Worm (Caenorhabditis elegans) whole organism, young adult: ENCODE results near the gene T26C5.5.

Experiments
- F52B5.7 ChIP-seq: sonication (generic microtip); optimal IDR thresholded peaks from 2 replicates; lab custom pipeline; 2016; ENCODE audit warnings: mild to moderate bottlenecking, missing genetic modification characterization, missing compliant biosample characterization
- F55B11.4 ChIP-seq: sonication (generic microtip); optimal IDR thresholded peaks from 2 replicates; lab custom pipeline; 2016; ENCODE audit warnings: missing compliant biosample characterization, missing genetic modification characterization, borderline replicate concordance; ENCODE audit not compliant: insufficient read depth
- F57A8.1 ChIP-seq: fragments of 200-800 bp; sonication (Bioruptor generic); optimal IDR thresholded peaks from 2 replicates; lab custom pipeline; 2018; ENCODE audit warnings: mild to moderate bottlenecking, missing genetic modification characterization, moderate library complexity, missing compliant biosample characterization
- F57C9.4 ChIP-seq: sonication (generic microtip); optimal IDR thresholded peaks from 2 replicates; lab custom pipeline; 2017; ENCODE audit warnings: mild to moderate bottlenecking, missing genetic modification characterization, missing compliant biosample characterization
- Y53G8AR.9 ChIP-seq: fragments of 200-800 bp; sonication (Bioruptor generic); conservative IDR thresholded peaks from 2 replicates; pipeline ENCODE4 v1.3.6; 2022; ENCODE audit warnings: missing genetic modification reagents, missing genetic modification characterization, missing compliant biosample characterization
- Y67H2A.10 ChIP-seq: fragments of 200-800 bp; sonication (Bioruptor generic); conservative IDR thresholded peaks from 2 replicates; pipeline ENCODE4 v1.3.6; 2022; ENCODE audit warnings: missing genetic modification reagents, missing genetic modification characterization, missing compliant biosample characterization
- Y95B8A.8 ChIP-seq: fragments of 200-800 bp; sonication (Bioruptor generic); IDR thresholded peaks from 2 replicates; pipeline ENCODE4 v1.3.6; 2022; ENCODE audit warnings: missing genetic modification reagents, missing genetic modification characterization, missing compliant biosample characterization
- ama-1 ChIP-seq, 3 experiments: fragments of 150-350 bp in 1 of 3; sonication (generic microtip) in 2 of 3; optimal IDR thresholded peaks; 2 replicates each; lab custom pipeline; 2014 to 2018; ENCODE audit warnings: missing biosample characterization in 2 of 3, missing genetic modification characterization in 2 of 3, missing genetic modification reagents in 2 of 3
- aptf-2 ChIP-seq: fragments of 200-800 bp; sonication (Bioruptor generic); conservative IDR thresholded peaks from 2 replicates; pipeline ENCODE4 v1.3.6; 2022; ENCODE audit warnings: missing genetic modification reagents, missing genetic modification characterization, missing compliant biosample characterization
- attf-5 ChIP-seq: fragments of 200-800 bp; sonication (Bioruptor generic); optimal IDR thresholded peaks from 2 replicates; lab custom pipeline; 2018; ENCODE audit warnings: mild to moderate bottlenecking, missing genetic modification characterization, missing compliant biosample characterization
- bed-1 ChIP-seq: fragments of 200-800 bp; sonication (Bioruptor generic); IDR thresholded peaks from 2 replicates; pipeline ENCODE4 v1.3.6; 2022; ENCODE audit warnings: missing genetic modification reagents, missing genetic modification characterization, missing compliant biosample characterization
- bed-2 ChIP-seq: fragments of 200-800 bp; sonication (Bioruptor generic); IDR thresholded peaks from 2 replicates; pipeline ENCODE4 v1.3.6; 2022; ENCODE audit warnings: missing genetic modification reagents, missing genetic modification characterization, missing compliant biosample characterization
- cebp-1 ChIP-seq, 2 experiments: fragments of 200-800 bp in 1 of 2; sonication (Bioruptor generic) in 1 of 2; sonication (generic microtip) in 1 of 2; IDR thresholded peaks in 1 of 2; optimal IDR thresholded peaks in 1 of 2; 2 replicates each; pipeline versions ENCODE4 v1.3.6 to Lab custom; 2017 to 2022; ENCODE audit warnings: missing compliant biosample characterization in 2 of 2, missing genetic modification characterization in 2 of 2, mild to moderate bottlenecking in 1 of 2, missing genetic modification reagents in 1 of 2, moderate library complexity in 1 of 2
- ceh-27 ChIP-seq: fragments of 200-800 bp; sonication (Bioruptor generic); optimal IDR thresholded peaks from 2 replicates; lab custom pipeline; 2018; ENCODE audit warnings: mild to moderate bottlenecking, missing genetic modification characterization, moderate library complexity, missing compliant biosample characterization
- ceh-40 ChIP-seq: fragments of 200-800 bp; sonication (Bioruptor generic); IDR thresholded peaks from 2 replicates; pipeline ENCODE4 v1.3.6; 2022; ENCODE audit warnings: missing genetic modification characterization, missing compliant biosample characterization
- chd-7 ChIP-seq: sonication (generic microtip); optimal IDR thresholded peaks from 2 replicates; lab custom pipeline; 2016; ENCODE audit warnings: mild to moderate bottlenecking, missing genetic modification characterization, moderate library complexity, missing compliant biosample characterization
- efl-1 ChIP-seq: fragments of 150-350 bp; optimal IDR thresholded peaks from 2 replicates; lab custom pipeline; 2014; ENCODE audit warnings: missing biosample characterization, missing genetic modification reagents, missing genetic modification characterization
- egl-18 ChIP-seq: fragments of 200-800 bp; sonication (Bioruptor generic); IDR thresholded peaks from 2 replicates; pipeline ENCODE4 v1.3.6; 2022; ENCODE audit warnings: missing genetic modification reagents, missing genetic modification characterization, missing compliant biosample characterization
- fkh-3 ChIP-seq: sonication (generic microtip); optimal IDR thresholded peaks from 2 replicates; lab custom pipeline; 2016; ENCODE audit warnings: mild to moderate bottlenecking, missing genetic modification characterization, missing compliant biosample characterization
- gei-17 ChIP-seq: fragments of 200-800 bp; sonication (Bioruptor generic); optimal IDR thresholded peaks from 2 replicates; lab custom pipeline; 2018; ENCODE audit warnings: mild to moderate bottlenecking, missing genetic modification characterization, missing compliant biosample characterization
- hlh-26 ChIP-seq: fragments of 200-800 bp; sonication (Bioruptor generic); conservative IDR thresholded peaks from 2 replicates; pipeline ENCODE4 v1.3.6; 2022; ENCODE audit warnings: missing genetic modification reagents, missing genetic modification characterization, missing compliant biosample characterization
- hmg-1.2 ChIP-seq: fragments of 200-800 bp; sonication (Bioruptor generic); IDR thresholded peaks from 2 replicates; pipeline ENCODE4 v1.3.6; 2022; ENCODE audit warnings: missing genetic modification reagents, missing genetic modification characterization, missing compliant biosample characterization
- hmg-20 ChIP-seq: fragments of 200-800 bp; sonication (Bioruptor generic); IDR thresholded peaks from 2 replicates; pipeline ENCODE4 v1.3.6; 2022; ENCODE audit warnings: missing genetic modification reagents, missing genetic modification characterization, missing compliant biosample characterization
- hrde-1 ChIP-seq: sonication (generic microtip); optimal IDR thresholded peaks from 2 replicates; lab custom pipeline; 2016; ENCODE audit warnings: missing genetic modification characterization, mild to moderate bottlenecking, missing compliant biosample characterization, moderate library complexity, missing genotype, missing genetic modification reagents, borderline replicate concordance
- lin-40 ChIP-seq: sonication (generic microtip); optimal IDR thresholded peaks from 2 replicates; lab custom pipeline; 2016; ENCODE audit warnings: missing genetic modification characterization, mild to moderate bottlenecking, missing compliant biosample characterization, missing genotype, missing genetic modification reagents
- lin-54 ChIP-seq: fragments of 200-800 bp; sonication (Bioruptor generic); optimal IDR thresholded peaks from 2 replicates; lab custom pipeline; 2018; ENCODE audit warnings: mild to moderate bottlenecking, missing genetic modification characterization, missing compliant biosample characterization
- lsl-1 ChIP-seq: fragments of 200-800 bp; sonication (Bioruptor generic); optimal IDR thresholded peaks from 2 replicates; lab custom pipeline; 2018; ENCODE audit warnings: mild to moderate bottlenecking, missing genetic modification characterization, moderate library complexity, missing compliant biosample characterization
- lsy-27 ChIP-seq: sonication (generic microtip); optimal IDR thresholded peaks from 2 replicates; lab custom pipeline; 2017; ENCODE audit warnings: missing genetic modification characterization, mild to moderate bottlenecking, missing compliant biosample characterization, antibody characterized with exemption, missing genotype, borderline replicate concordance; ENCODE audit not compliant: insufficient read depth
- madf-6 ChIP-seq: fragments of 200-800 bp; sonication (Bioruptor generic); IDR thresholded peaks from 2 replicates; pipeline ENCODE4 v1.3.6; 2022; ENCODE audit warnings: missing genetic modification reagents, missing genetic modification characterization, missing compliant biosample characterization
- nfya-1 ChIP-seq: sonication (generic microtip); optimal IDR thresholded peaks from 2 replicates; lab custom pipeline; 2017; ENCODE audit warnings: antibody characterized with exemption, missing compliant biosample characterization, missing genetic modification characterization, borderline replicate concordance; ENCODE audit not compliant: insufficient read depth
- nhr-90 ChIP-seq: sonication (generic microtip); optimal IDR thresholded peaks from 2 replicates; lab custom pipeline; 2016; ENCODE audit warnings: missing genotype, mild to moderate bottlenecking, missing genetic modification characterization, missing compliant biosample characterization
- repo-1 ChIP-seq: sonication (generic microtip); optimal IDR thresholded peaks from 2 replicates; lab custom pipeline; 2017; ENCODE audit warnings: mild to moderate bottlenecking, missing genetic modification characterization, missing compliant biosample characterization
- sea-2 ChIP-seq: fragments of 200-800 bp; sonication (Bioruptor generic); IDR thresholded peaks from 2 replicates; pipeline ENCODE4 v1.3.6; 2022; ENCODE audit warnings: missing genetic modification characterization, missing compliant biosample characterization
- zim-3 ChIP-seq: sonication (generic microtip); optimal IDR thresholded peaks from 2 replicates; lab custom pipeline; 2017; ENCODE audit warnings: mild to moderate bottlenecking, missing genetic modification characterization, moderate library complexity, missing compliant biosample characterization
- ztf-22 ChIP-seq: fragments of 200-800 bp; sonication (Bioruptor generic); optimal IDR thresholded peaks from 2 replicates; lab custom pipeline; 2018; ENCODE audit warnings: mild to moderate bottlenecking, missing genetic modification characterization, moderate library complexity, missing compliant biosample characterization
- ztf-3 ChIP-seq: fragments of 200-800 bp; sonication (Bioruptor generic); optimal IDR thresholded peaks from 2 replicates; lab custom pipeline; 2018; ENCODE audit warnings: mild to moderate bottlenecking, missing genetic modification characterization, missing compliant biosample characterization
- ztf-6 ChIP-seq: fragments of 200-800 bp; sonication (Bioruptor generic); IDR thresholded peaks from 2 replicates; pipeline ENCODE4 v1.3.6; 2022; ENCODE audit warnings: missing genetic modification reagents, missing genetic modification characterization, missing compliant biosample characterization

The T26C5.5 gene

ce11 chrII:9271285-9271684, 24.7 kb upstream of the T26C5.5 start:
- TF ChIP-seq hrde-1 (tag; lab: Kevin White, UChicago): no peak
- TF ChIP-seq sea-2: no peak
- TF ChIP-seq nfya-1 (tag; lab: Kevin White, UChicago): no peak
- no peak for TF ChIP-seq lin-40 (tag; lab: Kevin White, UChicago)
- TF ChIP-seq lsy-27 (tag; lab: Kevin White, UChicago): no peak
- TF ChIP-seq ztf-3 (GFP tag; lab: Kevin White, UChicago): no peak
- TF ChIP-seq hmg-20: no peak
- TF ChIP-seq F57A8.1 (GFP tag; lab: Kevin White, UChicago): no peak
- TF ChIP-seq hmg-1.2 (GFP tag; lab: Robert Waterston, UW): no peak
- TF ChIP-seq repo-1: no peak
- no peak for TF ChIP-seq F52B5.7 (tag; lab: Kevin White, UChicago)
- TF ChIP-seq gei-17 (GFP tag; lab: Kevin White, UChicago): no peak
- TF ChIP-seq bed-1 (GFP tag; lab: Robert Waterston, UW): no peak
- TF ChIP-seq attf-5: no peak
- TF ChIP-seq zim-3: no peak
- TF ChIP-seq cebp-1 (GFP tag; IDR thresholded peaks at IDR 0.05; lab: Robert Waterston, UW): no peak
- no peak for TF ChIP-seq cebp-1 (tag; optimal IDR thresholded peaks at IDR 0.05; lab: Kevin White, UChicago)
- TF ChIP-seq ceh-27 (GFP tag; lab: Kevin White, UChicago): no peak
- TF ChIP-seq, all 124 proteins: peak for 0

- TF ChIP-seq madf-6 (GFP tag; lab: Robert Waterston, UW): 0 out of 2 replicates have a peak, but pooled peaks have one; percentile 38
- TF ChIP-seq efl-1 (GFP tag; lab: Kevin White, UChicago): peak; percentile 61
- no peak for TF ChIP-seq hlh-26 (GFP tag; lab: Robert Waterston, UW)
- TF ChIP-seq, all 124 proteins: peak for 2
Measured at ce11 chrII:9269588-9269987, 23.0 kb upstream of the T26C5.5 start, which contains the start of gene C01G6.3. Gene C01G6.3 (plus strand): TSS chrII:9269888.

- TF ChIP-seq bed-2 (GFP tag; lab: Robert Waterston, UW): no peak
- no peak for TF ChIP-seq ceh-27 (GFP tag; lab: Kevin White, UChicago)
- TF ChIP-seq Y95B8A.8 (GFP tag; lab: Robert Waterston, UW): no peak
- TF ChIP-seq Y53G8AR.9 (GFP tag; lab: Robert Waterston, UW): no peak
- no peak for TF ChIP-seq F57C9.4 (tag; lab: Kevin White, UChicago)
- no peak for TF ChIP-seq ztf-6 (GFP tag; lab: Robert Waterston, UW)
- no peak for TF ChIP-seq egl-18
- no peak for TF ChIP-seq ztf-22 (GFP tag; lab: Kevin White, UChicago)
- no peak for TF ChIP-seq ceh-40
- no peak for TF ChIP-seq chd-7
- TF ChIP-seq fkh-3 (tag; lab: Kevin White, UChicago): no peak
- no peak for TF ChIP-seq nhr-90 (tag; lab: Kevin White, UChicago)
- no peak for TF ChIP-seq aptf-2 (GFP tag; lab: Robert Waterston, UW)
- TF ChIP-seq lsl-1: no peak
- no peak for TF ChIP-seq F55B11.4
- TF ChIP-seq Y67H2A.10: no peak
- no peak for TF ChIP-seq lin-54 (GFP tag; lab: Kevin White, UChicago)
- TF ChIP-seq ama-1 (optimal IDR thresholded peaks at IDR 0.05; lab: Kevin White, UChicago): no peak
- no peak for TF ChIP-seq ama-1 (GFP tag; optimal IDR thresholded peaks at IDR 0.05; lab: Kevin White, UChicago)
Measured at ce11 chrII:9268983-9269382, 22.4 kb upstream of the T26C5.5 start.
